Fruit fly (Drosophila melanogaster): ENCODE results near the gene CG34043.
A peak's percentile ranks its signal among the peaks of the same experiment; 100 is the strongest.

Gene CG34043

DNA sequence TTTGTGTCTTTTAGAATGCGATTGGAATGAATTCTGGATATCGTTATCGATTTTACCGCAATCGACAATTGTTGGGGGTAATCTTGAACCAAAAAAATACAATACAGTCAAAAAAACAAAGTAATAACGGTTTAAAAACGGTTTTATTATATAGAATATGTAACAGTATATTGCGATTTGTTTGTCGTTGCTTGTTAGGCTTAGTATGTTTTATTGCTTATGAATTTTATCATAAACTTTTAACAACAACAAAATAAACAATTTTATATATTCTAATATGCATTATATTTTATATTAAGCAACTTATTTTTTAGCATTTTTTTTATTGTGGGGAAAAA, 19.1 kb upstream of the CG34043 start, which contains the start of gene CYLD (continued):
- TF ChIP-seq pan (optimal IDR thresholded peaks at IDR 0.05) (no peak), pan (GFP tag; optimal IDR thresholded peaks at IDR 0.05 in 1 of 2, IDR thresholded peaks at IDR 0.05 in 1 of 2) (peak in 1 of 2 experiments; percentile 77), Fer1 (GFP tag; optimal IDR thresholded peaks at IDR 0.05) (peak; percentile 67), yki (optimal IDR thresholded peaks at IDR 0.05) (no peak), CG12769 (tag; optimal IDR thresholded peaks at IDR 0.05) (peak; percentile 64), CG4820 (GFP tag; optimal IDR thresholded peaks at IDR 0.05) (peak; percentile 60), maf-S (GFP tag; optimal IDR thresholded peaks at IDR 0.05) (no peak), kah (GFP tag; optimal IDR thresholded peaks at IDR 0.05) (no peak), CG2199 (GFP tag; IDR thresholded peaks at IDR 0.05) (no peak), Nf-YA (GFP tag; IDR thresholded peaks at IDR 0.05) (0 out of 2 replicates have a peak, but pooled peaks have one; percentile 35), CG11247 (GFP tag; IDR thresholded peaks at IDR 0.05) (no peak), dan (GFP tag; IDR thresholded peaks at IDR 0.05) (no peak), Ets65A (GFP tag) (no peak), CG7556 (GFP tag; optimal IDR thresholded peaks at IDR 0.05) (peak; percentile 72), run (tag; optimal IDR thresholded peaks at IDR 0.05) (no peak), prd (optimal IDR thresholded peaks at IDR 0.05) (no peak), prd (GFP tag; IDR thresholded peaks at IDR 0.05) (peak; percentile 67), Dref (GFP tag; IDR thresholded peaks at IDR 0.05) (peak; percentile 65), CG11560 (tag; IDR thresholded peaks at IDR 0.05) (no peak), otp (GFP tag; IDR thresholded peaks at IDR 0.05) (no peak), tio (GFP tag; optimal IDR thresholded peaks at IDR 0.05) (peak; percentile 56), vvl (GFP tag; IDR thresholded peaks at IDR 0.05) (peak; percentile 87), CG16863 (GFP tag; optimal IDR thresholded peaks at IDR 0.05) (peak; percentile 14), pho (GFP tag; optimal IDR thresholded peaks at IDR 0.05) (peak; percentile 18), CG3163 (GFP tag; optimal IDR thresholded peaks at IDR 0.05) (no peak), odd (GFP tag; optimal IDR thresholded peaks at IDR 0.05) (peak; percentile 70), gce (GFP tag; IDR thresholded peaks at IDR 0.05) (no peak), dmrt11E (tag; optimal IDR thresholded peaks at IDR 0.05) (peak; percentile 76), CG17912 (GFP tag; optimal IDR thresholded peaks at IDR 0.05) (no peak), CG17359 (tag; optimal IDR thresholded peaks at IDR 0.05) (peak; percentile 77), dmrt99B (tag; optimal IDR thresholded peaks at IDR 0.05) (peak; percentile 72), CG11696 (GFP tag; IDR thresholded peaks at IDR 0.05) (peak; percentile 40; the same call in 1 of the 2 replicates), lola (GFP tag; optimal IDR thresholded peaks at IDR 0.05) (peak in 1 of 3 experiments; percentile 56), B-H1 (GFP tag; IDR thresholded peaks at IDR 0.05) (peak; percentile 61; the same call in 1 of the 3 replicates), CG30431 (GFP tag; optimal IDR thresholded peaks at IDR 0.05) (no peak), zfh1 (GFP tag; IDR thresholded peaks at IDR 0.05) (peak; percentile 81), bcd (GFP tag; optimal IDR thresholded peaks at IDR 0.05) (no peak), tgo (GFP tag; IDR thresholded peaks at IDR 0.05) (peak; percentile 61; the same call in 2 of the 3 replicates), Trl (optimal IDR thresholded peaks at IDR 0.05) (no peak), Trl (GFP tag; optimal IDR thresholded peaks at IDR 0.05) (peak; percentile 31), CG32532 (GFP tag; IDR thresholded peaks at IDR 0.05) (peak; percentile 84; the same call in 1 of the 2 replicates), Sox100B (GFP tag; optimal IDR thresholded peaks at IDR 0.05) (peak; percentile 57), ind (GFP tag; optimal IDR thresholded peaks at IDR 0.05) (peak; percentile 58), Dp (GFP tag; optimal IDR thresholded peaks at IDR 0.05) (peak; percentile 15), CG11504 (tag; optimal IDR thresholded peaks at IDR 0.05) (peak; percentile 79), CG14441 (GFP tag; IDR thresholded peaks at IDR 0.05) (0 out of 2 replicates have a peak, but pooled peaks have one; percentile 39), CG10209 (GFP tag; optimal IDR thresholded peaks at IDR 0.05) (peak; percentile 52), gcm (GFP tag; optimal IDR thresholded peaks at IDR 0.05) (peak; percentile 73), Xrp1 (GFP tag; IDR thresholded peaks at IDR 0.05) (peak; percentile 76), Fer2 (tag; optimal IDR thresholded peaks at IDR 0.05) (peak; percentile 19), CG14710 (tag; optimal IDR thresholded peaks at IDR 0.05) (peak; percentile 75), CG3281 (GFP tag; optimal IDR thresholded peaks at IDR 0.05) (peak; percentile 63)
